Worm (Caenorhabditis elegans): ENCODE results near the gene nmt-1.
A peak's percentile ranks its signal among the peaks of the same experiment; 100 is the strongest.

nmt-1 gene

DNA sequence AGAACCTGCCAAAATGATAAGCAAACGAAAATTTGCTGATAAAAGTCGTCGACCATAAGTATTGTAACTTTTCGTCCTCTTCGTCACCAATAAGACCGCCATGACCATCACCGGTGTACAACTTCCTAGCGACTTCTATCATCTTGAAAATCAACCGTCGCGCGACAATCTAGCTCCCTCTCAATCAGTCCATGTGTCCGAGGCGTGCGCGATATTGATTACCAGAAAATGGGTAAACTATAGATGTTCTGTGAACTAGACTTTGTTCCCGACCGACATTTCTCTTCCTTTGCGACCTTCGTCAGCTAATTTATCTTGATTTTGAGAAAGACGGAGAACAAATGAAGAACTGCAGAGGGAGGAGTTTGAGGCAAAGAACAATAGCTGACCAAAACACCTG lies 29.2 kb upstream of the nmt-1 start:
- TF ChIP-seq nhr-28 (tag; optimal IDR thresholded peaks at IDR 0.05) (no peak), ceh-82 (tag; optimal IDR thresholded peaks at IDR 0.05) (no peak), elt-3 (tag; optimal IDR thresholded peaks at IDR 0.05) (peak in 5 of 6 experiments; percentile 40 to 90 (median 79)), egl-27 (tag; optimal IDR thresholded peaks at IDR 0.05) (no peak), unc-98 (GFP tag; IDR thresholded peaks at IDR 0.05) (no peak), fkh-8 (tag; optimal IDR thresholded peaks at IDR 0.05) (no peak), nhr-90 (tag; optimal IDR thresholded peaks at IDR 0.05; ENCODE audit: poor library complexity) (peak; percentile 65), mef-2 (tag; optimal IDR thresholded peaks at IDR 0.05) (no peak), nhr-77 (tag; optimal IDR thresholded peaks at IDR 0.05) (no peak), fkh-10 (GFP tag; optimal IDR thresholded peaks at IDR 0.05) (no peak), tlp-1 (tag; optimal IDR thresholded peaks at IDR 0.05) (no peak), tbx-2 (tag; optimal IDR thresholded peaks at IDR 0.05) (peak; percentile 50), mdl-1 (tag; optimal IDR thresholded peaks at IDR 0.05) (peak in 1 of 2 experiments; percentile 55), Y116A8C.19 (tag; optimal IDR thresholded peaks at IDR 0.05; ENCODE audit: borderline replicate concordance) (no peak), efl-1 (optimal IDR thresholded peaks at IDR 0.05) (no peak), efl-1 (GFP tag; optimal IDR thresholded peaks at IDR 0.05 in 1 of 2) (peak in 1 of 2 experiments; percentile 72), nhr-84 (tag; optimal IDR thresholded peaks at IDR 0.05) (no peak), lin-35 (GFP tag; optimal IDR thresholded peaks at IDR 0.05) (peak in 1 of 2 experiments; percentile 45), nhr-47 (tag; optimal IDR thresholded peaks at IDR 0.05) (peak; percentile 16), nhr-237 (tag; optimal IDR thresholded peaks at IDR 0.05) (no peak), unc-62 (GFP tag; optimal IDR thresholded peaks at IDR 0.05) (no peak), rnt-1 (tag; optimal IDR thresholded peaks at IDR 0.05) (peak; percentile 5), C34B4.2 (tag; optimal IDR thresholded peaks at IDR 0.05) (no peak), lin-39 (tag; optimal IDR thresholded peaks at IDR 0.05) (no peak), nhr-11 (tag; optimal IDR thresholded peaks at IDR 0.05) (no peak), hpl-2 (GFP tag; optimal IDR thresholded peaks at IDR 0.05) (no peak), efl-3 (GFP tag; optimal IDR thresholded peaks at IDR 0.05) (no peak), zag-1 (tag; optimal IDR thresholded peaks at IDR 0.05) (no peak), swsn-7 (tag; optimal IDR thresholded peaks at IDR 0.05) (no peak), nhr-76 (tag; optimal IDR thresholded peaks at IDR 0.05) (no peak), jun-1 (tag; optimal IDR thresholded peaks at IDR 0.05) (no peak), lir-3 (tag; optimal IDR thresholded peaks at IDR 0.05; ENCODE audit: poor library complexity) (no peak), aha-1 (tag; optimal IDR thresholded peaks at IDR 0.05) (no peak), zip-4 (GFP tag; optimal IDR thresholded peaks at IDR 0.05) (no peak), elt-2 (tag; optimal IDR thresholded peaks at IDR 0.05) (no peak), irx-1 (tag; optimal IDR thresholded peaks at IDR 0.05) (no peak), mep-1 (tag; optimal IDR thresholded peaks at IDR 0.05) (peak; percentile 45), sox-4 (tag; optimal IDR thresholded peaks at IDR 0.05) (no peak), hlh-4 (tag; optimal IDR thresholded peaks at IDR 0.05) (no peak), skn-1 (tag; optimal IDR thresholded peaks at IDR 0.05) (no peak), ceh-63 (GFP tag; optimal IDR thresholded peaks at IDR 0.05) (no peak), C16A3.4 (tag; optimal IDR thresholded peaks at IDR 0.05) (peak; percentile 33), F16B12.6 (tag; optimal IDR thresholded peaks at IDR 0.05) (no peak), egl-13 (tag; optimal IDR thresholded peaks at IDR 0.05) (no peak), blmp-1 (tag; optimal IDR thresholded peaks at IDR 0.05) (peak; percentile 73), C04F5.9 (tag; optimal IDR thresholded peaks at IDR 0.05) (no peak), unc-86 (tag; optimal IDR thresholded peaks at IDR 0.05) (no peak), sup-37 (GFP tag; optimal IDR thresholded peaks at IDR 0.05) (no peak), nhr-71 (tag; optimal IDR thresholded peaks at IDR 0.05) (peak; percentile 55), lsy-2 (tag; optimal IDR thresholded peaks at IDR 0.05) (peak in 1 of 2 experiments; percentile 4), alr-1 (tag; optimal IDR thresholded peaks at IDR 0.05; ENCODE audit: borderline replicate concordance) (no peak), mab-9 (GFP tag; IDR thresholded peaks at IDR 0.05) (no peak), nhr-85 (tag) (peak; percentile 88), xbp-1 (tag; optimal IDR thresholded peaks at IDR 0.05) (no peak), fos-1 (tag; optimal IDR thresholded peaks at IDR 0.05) (no peak)

Measured in whole organism, L1 larva.